Worm (Caenorhabditis elegans) whole organism, L3 larva: ENCODE data around the gene mutd-1.

Experiments used
- nhr-67 ChIP-seq: fragments of 150-350 bp; optimal IDR thresholded peaks from 2 replicates; lab custom pipeline; 2014; ENCODE audit warnings: missing biosample characterization, missing genetic modification characterization
- unc-62 ChIP-seq: fragments of 150-350 bp; sonication (generic microtip); optimal IDR thresholded peaks from 4 replicates; lab custom pipeline; 2014; ENCODE audit warnings: missing biosample characterization, missing genetic modification reagents, missing genetic modification characterization

ce11 chrIV:7154356-7154755, 20.5 kb upstream of the mutd-1 start, which contains the start of gene C34D4.2:
- TF ChIP-seq unc-62 (no peak), nhr-67 (tag; lab: Kevin White, UChicago) (no peak)
